Worm (Caenorhabditis elegans) whole organism, L4 larva: Measurements from ENCODE around the gene T09F5.20.

Experiments
- ama-1 ChIP-seq: fragments of 150-350 bp; optimal IDR thresholded peaks from 2 replicates; lab custom pipeline; 2014; ENCODE audit warnings: inconsistent platforms, mixed read lengths
- dpl-1 ChIP-seq: fragments of 150-350 bp; optimal IDR thresholded peaks from 2 replicates; lab custom pipeline; 2014; ENCODE audit warnings: missing biosample characterization, missing genetic modification reagents, missing genetic modification characterization
- unc-62 ChIP-seq, 3 experiments: fragments of 150-350 bp in 1 of 3; sonication (generic microtip); optimal IDR thresholded peaks in 2 of 3; peaks in 1 of 3; 1 replicate in 1 of 3; 2 replicates in 2 of 3; lab custom pipeline; 2014 to 2017; ENCODE audit warnings: missing biosample characterization in 3 of 3, missing genetic modification characterization in 3 of 3, missing genetic modification reagents in 3 of 3, missing genotype in 1 of 3

DNA sequence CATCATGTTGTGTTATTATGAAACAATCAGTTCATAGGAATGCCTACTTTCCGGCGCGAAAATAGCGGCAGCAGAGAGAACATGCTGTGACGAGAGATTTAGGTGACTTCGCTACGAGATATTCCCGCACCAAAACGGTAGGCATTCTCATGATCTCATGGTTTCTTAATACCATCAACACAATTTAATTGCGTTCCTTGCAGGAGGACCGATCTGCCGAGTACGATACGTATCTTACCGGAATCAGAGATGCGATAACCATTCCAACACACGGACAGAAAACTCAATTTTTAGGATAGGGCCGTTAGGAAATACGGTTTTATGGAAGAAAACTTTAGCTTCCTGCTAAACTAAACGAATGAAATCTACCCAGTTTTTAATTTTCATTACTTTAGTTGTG is 1.1 kb upstream of the T09F5.20 start, which contains the start of gene T09F5.1:
- TF ChIP-seq unc-62 (GFP tag; optimal IDR thresholded peaks at IDR 0.05 in 1 of 2; lab: Kevin White, UChicago) (no peak), unc-62 (tag; optimal IDR thresholded peaks at IDR 0.05; lab: Kevin White, UChicago) (no peak), ama-1 (lab: Kevin White, UChicago) (no peak), dpl-1 (no peak)
